Worm (Caenorhabditis elegans): ENCODE data around the gene tbcc-1.

- TF ChIP-seq ceh-34 (tag; optimal IDR thresholded peaks at IDR 0.05) = peak; percentile 91
- TF ChIP-seq tbx-2 (tag; optimal IDR thresholded peaks at IDR 0.05) = peak; percentile 93
- TF ChIP-seq nfya-1 (tag; optimal IDR thresholded peaks at IDR 0.05) = peak; percentile 94
Observed at ce11 chrIII:2768635-2769034, 19.6 kb upstream of the tbcc-1 start, which contains the start of gene swsn-3.
